Fruit fly (Drosophila melanogaster) whole organism, adult: ENCODE data around the gene spri.

Source experiments
- CG11617 ChIP-seq: fragments of 200-800 bp; sonication (Bioruptor generic); optimal IDR thresholded peaks from 2 replicates; lab custom pipeline; 2017; ENCODE audit warnings: mild to moderate bottlenecking, missing biosample characterization, missing genetic modification reagents, missing genetic modification characterization
- CG12768 ChIP-seq: fragments of 200-800 bp; sonication (Bioruptor generic); optimal IDR thresholded peaks from 2 replicates; lab custom pipeline; 2017; ENCODE audit warnings: missing biosample characterization, missing genetic modification characterization, mild to moderate bottlenecking, moderate library complexity, missing genetic modification reagents
- CG14711 ChIP-seq: fragments of 200-800 bp; sonication (Bioruptor generic); optimal IDR thresholded peaks from 2 replicates; lab custom pipeline; 2018; ENCODE audit warnings: missing biosample characterization, mild to moderate bottlenecking, missing genetic modification characterization, moderate library complexity
- CG1620 ChIP-seq: fragments of 200-800 bp; sonication (Bioruptor generic); optimal IDR thresholded peaks from 2 replicates; lab custom pipeline; 2016; ENCODE audit warnings: missing biosample characterization, missing genetic modification characterization
- CG33017 ChIP-seq: fragments of 200-800 bp; sonication (Bioruptor generic); optimal IDR thresholded peaks from 2 replicates; lab custom pipeline; 2018; ENCODE audit warnings: missing biosample characterization, mild to moderate bottlenecking, missing genetic modification characterization, moderate library complexity
- CG5204 ChIP-seq: fragments of 200-800 bp; sonication (Bioruptor generic); optimal IDR thresholded peaks from 2 replicates; lab custom pipeline; 2016; ENCODE audit warnings: missing biosample characterization, missing genetic modification characterization
- CG7045 ChIP-seq: fragments of 200-800 bp; sonication (Bioruptor generic); optimal IDR thresholded peaks from 2 replicates; lab custom pipeline; 2017; ENCODE audit warnings: missing biosample characterization, mild to moderate bottlenecking, missing genetic modification characterization
- CG7101 ChIP-seq: fragments of 200-800 bp; sonication (Bioruptor generic); optimal IDR thresholded peaks from 2 replicates; lab custom pipeline; 2018; ENCODE audit warnings: missing biosample characterization, mild to moderate bottlenecking, missing genetic modification characterization, moderate library complexity
- Clk ChIP-seq: fragments of 200-800 bp; sonication (Bioruptor generic); optimal IDR thresholded peaks from 2 replicates; lab custom pipeline; 2017; ENCODE audit warnings: missing biosample characterization, missing genetic modification characterization
- Crg-1 ChIP-seq: fragments of 200-800 bp; sonication (Bioruptor generic); optimal IDR thresholded peaks from 2 replicates; lab custom pipeline; 2016; ENCODE audit warnings: missing biosample characterization, missing genetic modification characterization
- Hr96 ChIP-seq: fragments of 200-800 bp; sonication (Bioruptor generic); optimal IDR thresholded peaks from 2 replicates; lab custom pipeline; 2016; ENCODE audit warnings: missing biosample characterization, missing genetic modification characterization
- Mnt ChIP-seq: fragments of 200-800 bp; sonication (Bioruptor generic); optimal IDR thresholded peaks from 2 replicates; lab custom pipeline; 2016; ENCODE audit warnings: missing biosample characterization, mild to moderate bottlenecking, missing genetic modification characterization
- bab1 ChIP-seq: fragments of 200-800 bp; sonication (Bioruptor generic); optimal IDR thresholded peaks from 3 replicates; lab custom pipeline; 2019; ENCODE audit warnings: missing biosample characterization, mild to moderate bottlenecking, missing genetic modification characterization, moderate library complexity
- cic ChIP-seq: fragments of 200-800 bp; sonication (Bioruptor generic); optimal IDR thresholded peaks from 2 replicates; lab custom pipeline; 2017; ENCODE audit warnings: missing biosample characterization, mild to moderate bottlenecking, missing genetic modification characterization, moderate library complexity
- cnc ChIP-seq, 2 experiments: fragments of >200 bp; optimal IDR thresholded peaks; 2 replicates each; lab custom pipeline; 2017
- kay ChIP-seq: fragments of 200-800 bp; sonication (Bioruptor generic); peaks from one replicate; lab custom pipeline; 2016; ENCODE audit warnings: missing biosample characterization, missing genetic modification characterization, borderline replicate concordance
- ovo ChIP-seq: fragments of 200-800 bp; sonication (Bioruptor generic); optimal IDR thresholded peaks from 2 replicates; lab custom pipeline; 2016; ENCODE audit warnings: missing biosample characterization, missing genetic modification characterization
- pad ChIP-seq: fragments of 200-800 bp; sonication (Bioruptor generic); optimal IDR thresholded peaks from 3 replicates; lab custom pipeline; 2017; ENCODE audit warnings: missing biosample characterization, missing genetic modification characterization, mild to moderate bottlenecking, moderate library complexity, missing genetic modification reagents
- tj ChIP-seq: fragments of 200-800 bp; sonication (Bioruptor generic); optimal IDR thresholded peaks from 3 replicates; lab custom pipeline; 2017; ENCODE audit warnings: missing biosample characterization, mild to moderate bottlenecking, missing genetic modification characterization, moderate library complexity
- toe ChIP-seq: fragments of 200-800 bp; sonication (Bioruptor generic); optimal IDR thresholded peaks from 2 replicates; lab custom pipeline; 2016; ENCODE audit warnings: missing biosample characterization, missing genetic modification characterization

spri gene

dm6 chrX:10484206-10485112 is 100.8 kb downstream of the spri start:
- TF ChIP-seq CG7101 (tag; lab: Kevin White, UChicago) (peak; percentile 14), tj (GFP tag; lab: Kevin White, UChicago) (no peak), Hr96 (no peak), cic (GFP tag; lab: Kevin White, UChicago) (peak; percentile 33), CG12768 (GFP tag; lab: Kevin White, UChicago) (no peak), toe (GFP tag; lab: Kevin White, UChicago) (no peak), CG33017 (no peak), CG7045 (GFP tag; lab: Kevin White, UChicago) (no peak), cnc (optimal IDR thresholded peaks at IDR 0.05; lab: Kevin White, UChicago) (no peak), Crg-1 (GFP tag; lab: Kevin White, UChicago) (no peak), bab1 (GFP tag; lab: Kevin White, UChicago) (no peak), Mnt (peak; percentile 32), CG11617 (GFP tag; lab: Kevin White, UChicago) (peak; percentile 15)

- TF ChIP-seq Clk (GFP tag; lab: Kevin White, UChicago) (no peak), pad (no peak), cic (GFP tag; lab: Kevin White, UChicago) (peak; percentile 25), bab1 (GFP tag; lab: Kevin White, UChicago) (peak; percentile 78), ovo (GFP tag; lab: Kevin White, UChicago) (no peak), CG7045 (GFP tag; lab: Kevin White, UChicago) (no peak), cnc (optimal IDR thresholded peaks at IDR 0.05; lab: Kevin White, UChicago) (no peak), CG5204 (no peak), CG33017 (no peak), CG14711 (tag; lab: Kevin White, UChicago) (peak; percentile 12), CG1620 (GFP tag; lab: Kevin White, UChicago) (no peak), toe (GFP tag; lab: Kevin White, UChicago) (no peak), tj (GFP tag; lab: Kevin White, UChicago) (peak; percentile 87), CG12768 (GFP tag; lab: Kevin White, UChicago) (no peak), CG11617 (GFP tag; lab: Kevin White, UChicago) (peak; percentile 18), CG7101 (tag; lab: Kevin White, UChicago) (peak; percentile 41), Hr96 (no peak), Mnt (peak; percentile 38), Crg-1 (GFP tag; lab: Kevin White, UChicago) (peak; percentile 13), kay (GFP tag; lab: Kevin White, UChicago) (no peak)
Measured at dm6 chrX:10478443-10479368, 106.5 kb downstream of the spri start, which contains the start of the genes CG2887 and PPP4R2r. CG2887 (minus strand) TSS chrX:10478493. PPP4R2r (plus strand) TSS chrX:10478838.

- TF ChIP-seq ovo (GFP tag; lab: Kevin White, UChicago) (peak; percentile 6), tj (GFP tag; lab: Kevin White, UChicago) (no peak), bab1 (GFP tag; lab: Kevin White, UChicago) (peak; percentile 50), CG7101 (tag; lab: Kevin White, UChicago) (peak; percentile 4), Crg-1 (GFP tag; lab: Kevin White, UChicago) (peak; percentile 11), cic (GFP tag; lab: Kevin White, UChicago) (no peak), kay (GFP tag; lab: Kevin White, UChicago) (no peak), cnc (optimal IDR thresholded peaks at IDR 0.05; lab: Kevin White, UChicago) (no peak), Mnt (peak; percentile 51), CG33017 (no peak), CG11617 (GFP tag; lab: Kevin White, UChicago) (peak; percentile 26), pad (no peak), CG14711 (tag; lab: Kevin White, UChicago) (peak; percentile 60), toe (GFP tag; lab: Kevin White, UChicago) (peak; percentile 26), CG1620 (GFP tag; lab: Kevin White, UChicago) (peak; percentile 67)
Measured at dm6 chrX:10474625-10475024, 110.6 kb downstream of the spri start, which contains the start of gene nocte. nocte (minus strand) TSS chrX:10474675.

- TF ChIP-seq Hr96 (no peak), CG14711 (tag; lab: Kevin White, UChicago) (no peak), tj (GFP tag; lab: Kevin White, UChicago) (peak; percentile 67), ovo (GFP tag; lab: Kevin White, UChicago) (no peak)
Measured at dm6 chrX:10474213-10474540, 111.0 kb downstream of the spri start.

dm6 chrX:10473510-10474212 is 111.6 kb downstream of the spri start, which contains the start of gene CG2889:
CG2889 (plus strand) TSS chrX:10473938.
- TF ChIP-seq Crg-1 (GFP tag; lab: Kevin White, UChicago) (peak; percentile 24), CG14711 (tag; lab: Kevin White, UChicago) (peak; percentile 39), bab1 (GFP tag; lab: Kevin White, UChicago) (peak; percentile 56), CG7045 (GFP tag; lab: Kevin White, UChicago) (no peak), CG33017 (no peak), CG1620 (GFP tag; lab: Kevin White, UChicago) (peak; percentile 65), Mnt (peak; percentile 56), kay (GFP tag; lab: Kevin White, UChicago) (no peak), cnc (optimal IDR thresholded peaks at IDR 0.05; lab: Kevin White, UChicago) (no peak), tj (GFP tag; lab: Kevin White, UChicago) (peak; percentile 12), CG7101 (tag; lab: Kevin White, UChicago) (peak; percentile 47), CG12768 (GFP tag; lab: Kevin White, UChicago) (no peak), CG5204 (no peak), Clk (GFP tag; lab: Kevin White, UChicago) (no peak), pad (no peak), CG11617 (GFP tag; lab: Kevin White, UChicago) (peak; percentile 23), toe (GFP tag; lab: Kevin White, UChicago) (no peak), cic (GFP tag; lab: Kevin White, UChicago) (no peak), Hr96 (no peak), ovo (GFP tag; lab: Kevin White, UChicago) (peak; percentile 2)
